Worm (Caenorhabditis elegans) whole organism, L4 larva: ENCODE data around the gene C36A4.4.

Source experiments
- F26F4.8 ChIP-seq: fragments of 200-800 bp; sonication (Bioruptor generic); conservative IDR thresholded peaks from 2 replicates; pipeline ENCODE4 v1.3.6; 2022; ENCODE audit warnings: missing genetic modification characterization, missing compliant biosample characterization
- R02D3.7 ChIP-seq: fragments of 150-350 bp; sonication (generic microtip); optimal IDR thresholded peaks from 3 replicates; lab custom pipeline; 2014; ENCODE audit warnings: missing biosample characterization, missing genetic modification characterization
- T26A8.4 ChIP-seq: fragments of 200-800 bp; sonication (Bioruptor generic); IDR thresholded peaks from 2 replicates; pipeline ENCODE4 v1.3.6; 2022; ENCODE audit warnings: missing genetic modification characterization, missing compliant biosample characterization
- Y48G9A.11 ChIP-seq: fragments of 200-800 bp; sonication (Bioruptor generic); IDR thresholded peaks from 2 replicates; pipeline ENCODE4 v1.3.6; 2022; ENCODE audit warnings: missing genetic modification reagents, missing genetic modification characterization, missing compliant biosample characterization
- Y5F2A.4 ChIP-seq: fragments of 200-800 bp; sonication (Bioruptor generic); optimal IDR thresholded peaks from 2 replicates; lab custom pipeline; 2018; ENCODE audit warnings: mild to moderate bottlenecking, missing genetic modification characterization, missing compliant biosample characterization
- ZK337.2 ChIP-seq: fragments of 200-800 bp; sonication (Bioruptor generic); IDR thresholded peaks from 2 replicates; pipeline ENCODE4 v1.3.6; 2022; ENCODE audit warnings: missing genetic modification reagents, missing genetic modification characterization, missing compliant biosample characterization
- aly-2 ChIP-seq: sonication (generic microtip); optimal IDR thresholded peaks from 2 replicates; lab custom pipeline; 2018; ENCODE audit warnings: missing biosample characterization, missing genetic modification characterization
- arid-1 ChIP-seq: fragments of 200-800 bp; sonication (Bioruptor generic); conservative IDR thresholded peaks from 2 replicates; pipeline ENCODE4 v1.3.6; 2022; ENCODE audit warnings: missing genetic modification reagents, missing genetic modification characterization, missing compliant biosample characterization
- ceh-28 ChIP-seq: fragments of 150-350 bp; optimal IDR thresholded peaks from 2 replicates; lab custom pipeline; 2014; ENCODE audit warnings: missing biosample characterization, missing genetic modification reagents, missing genetic modification characterization
- ceh-82 ChIP-seq: sonication (generic microtip); optimal IDR thresholded peaks from 2 replicates; lab custom pipeline; 2017; ENCODE audit warnings: missing biosample characterization, missing genetic modification characterization
- ces-1 ChIP-seq: fragments of 150-350 bp; sonication (generic microtip); optimal IDR thresholded peaks from 4 replicates; lab custom pipeline; 2014; ENCODE audit warnings: missing biosample characterization, missing genetic modification reagents, missing genetic modification characterization
- ctbp-1 ChIP-seq: fragments of 200-800 bp; sonication (Bioruptor generic); IDR thresholded peaks from 2 replicates; pipeline ENCODE4 v1.3.6; 2022; ENCODE audit warnings: missing genetic modification reagents, missing genetic modification characterization, missing compliant biosample characterization
- daf-12 ChIP-seq: fragments of 150-350 bp; optimal IDR thresholded peaks from 2 replicates; lab custom pipeline; 2014; ENCODE audit warnings: missing biosample characterization, missing genetic modification reagents, missing genetic modification characterization
- daf-16 ChIP-seq, 3 experiments: sonication (generic microtip); optimal IDR thresholded peaks; 2 replicates each; lab custom pipeline; 2016 to 2017; ENCODE audit warnings: missing genetic modification characterization in 3 of 3, missing genetic modification reagents in 3 of 3, mild to moderate bottlenecking in 2 of 3, missing compliant biosample characterization in 2 of 3, missing biosample characterization in 1 of 3, moderate library complexity in 1 of 3
- daf-19 ChIP-seq: fragments of 200-800 bp; sonication (Bioruptor generic); conservative IDR thresholded peaks from 2 replicates; pipeline ENCODE4 v1.3.6; 2022; ENCODE audit warnings: missing genetic modification characterization, missing compliant biosample characterization
- daf-8 ChIP-seq: fragments of 200-800 bp; sonication (Bioruptor generic); IDR thresholded peaks from 2 replicates; pipeline ENCODE4 v1.3.6; 2022; ENCODE audit warnings: missing genetic modification characterization, missing compliant biosample characterization
- dmd-8 ChIP-seq: fragments of 200-800 bp; sonication (Bioruptor generic); IDR thresholded peaks from 2 replicates; pipeline ENCODE4 v1.3.6; 2022; ENCODE audit warnings: missing genetic modification characterization, missing compliant biosample characterization
- dmd-9 ChIP-seq: fragments of 200-800 bp; sonication (Bioruptor generic); IDR thresholded peaks from 2 replicates; pipeline ENCODE4 v1.3.6; 2022; ENCODE audit warnings: missing genetic modification reagents, missing genetic modification characterization, missing compliant biosample characterization
- duxl-1 ChIP-seq: sonication (generic microtip); optimal IDR thresholded peaks from 2 replicates; lab custom pipeline; 2016; ENCODE audit warnings: mild to moderate bottlenecking, missing genetic modification characterization, moderate library complexity, missing compliant biosample characterization; ENCODE audit not compliant: poor library complexity
- dve-1 ChIP-seq: sonication (generic microtip); optimal IDR thresholded peaks from 2 replicates; lab custom pipeline; 2017; ENCODE audit warnings: antibody characterized with exemption, mild to moderate bottlenecking, missing genetic modification characterization, missing compliant biosample characterization; ENCODE audit not compliant: insufficient read depth
- gei-8 ChIP-seq: fragments of 200-800 bp; sonication (Bioruptor generic); optimal IDR thresholded peaks from 2 replicates; lab custom pipeline; 2018; ENCODE audit warnings: mild to moderate bottlenecking, missing genetic modification characterization, missing compliant biosample characterization
- hlh-30 ChIP-seq: sonication (generic microtip); optimal IDR thresholded peaks from 2 replicates; lab custom pipeline; 2017; ENCODE audit warnings: antibody characterized with exemption, mild to moderate bottlenecking, missing genetic modification characterization, missing compliant biosample characterization; ENCODE audit not compliant: insufficient read depth
- lin-13 ChIP-seq: fragments of 150-350 bp; optimal IDR thresholded peaks from 2 replicates; lab custom pipeline; 2014; ENCODE audit warnings: missing biosample characterization, missing genetic modification reagents, missing genetic modification characterization
- lin-29 ChIP-seq: fragments of 200-800 bp; sonication (Bioruptor generic); IDR thresholded peaks from 2 replicates; pipeline ENCODE4 v1.3.6; 2022; ENCODE audit warnings: missing genetic modification reagents, missing genetic modification characterization, missing compliant biosample characterization
- lir-3 ChIP-seq: sonication (generic microtip); optimal IDR thresholded peaks from 2 replicates; lab custom pipeline; 2016; ENCODE audit warnings: mild to moderate bottlenecking, missing genetic modification characterization, missing compliant biosample characterization
- lsy-2 ChIP-seq, 2 experiments: fragments of 150-350 bp in 1 of 2; sonication (generic microtip) in 1 of 2; optimal IDR thresholded peaks; 2 replicates each; lab custom pipeline; 2014 to 2017; ENCODE audit warnings: missing biosample characterization in 2 of 2, missing genetic modification characterization in 2 of 2
- madf-5 ChIP-seq, 2 experiments: fragments of 200-800 bp; sonication (Bioruptor generic); IDR thresholded peaks; 2 replicates each; pipeline ENCODE4 v1.3.6; 2022; ENCODE audit warnings: missing compliant biosample characterization in 2 of 2, missing genetic modification characterization in 2 of 2
- madf-9 ChIP-seq: fragments of 200-800 bp; sonication (Bioruptor generic); conservative IDR thresholded peaks from 2 replicates; pipeline ENCODE4 v1.3.6; 2022; ENCODE audit warnings: missing genetic modification reagents, missing genetic modification characterization, missing compliant biosample characterization
- mdl-1 ChIP-seq, 2 experiments: fragments of 150-350 bp in 1 of 2; sonication (generic microtip) in 1 of 2; optimal IDR thresholded peaks; 2 replicates each; lab custom pipeline; 2014 to 2017; ENCODE audit warnings: missing biosample characterization in 2 of 2, missing genetic modification characterization in 2 of 2
- mep-1 ChIP-seq: fragments of 150-350 bp; sonication (generic microtip); optimal IDR thresholded peaks from 3 replicates; lab custom pipeline; 2014; ENCODE audit warnings: missing biosample characterization, missing genetic modification characterization
- mxl-3 ChIP-seq: fragments of 200-800 bp; sonication (Bioruptor generic); optimal IDR thresholded peaks from 2 replicates; lab custom pipeline; 2018; ENCODE audit warnings: mild to moderate bottlenecking, missing genetic modification characterization, missing compliant biosample characterization
- nhr-10 ChIP-seq: fragments of 150-350 bp; optimal IDR thresholded peaks from 2 replicates; lab custom pipeline; 2014; ENCODE audit warnings: missing biosample characterization, missing genetic modification characterization
- nhr-111 ChIP-seq: fragments of 200-800 bp; sonication (Bioruptor generic); optimal IDR thresholded peaks from 2 replicates; lab custom pipeline; 2018; ENCODE audit warnings: mild to moderate bottlenecking, missing genetic modification characterization, missing compliant biosample characterization
- nhr-41 ChIP-seq: fragments of 200-800 bp; sonication (Bioruptor generic); IDR thresholded peaks from 2 replicates; pipeline ENCODE4 v1.3.6; 2022; ENCODE audit warnings: missing genetic modification reagents, missing genetic modification characterization, missing compliant biosample characterization
- nhr-42 ChIP-seq: fragments of 200-800 bp; sonication (Bioruptor generic); IDR thresholded peaks from 2 replicates; pipeline ENCODE4 v1.3.6; 2022; ENCODE audit warnings: missing genetic modification characterization, missing compliant biosample characterization
- nhr-76 ChIP-seq: fragments of 150-350 bp; optimal IDR thresholded peaks from 2 replicates; lab custom pipeline; 2014; ENCODE audit warnings: missing biosample characterization, missing genetic modification characterization
- pha-4 ChIP-seq, 2 experiments: fragments of 150-350 bp in 1 of 2; fragments of 200-800 bp in 1 of 2; sonication (Bioruptor generic) in 1 of 2; IDR thresholded peaks in 1 of 2; optimal IDR thresholded peaks in 1 of 2; 2 replicates each; pipeline versions ENCODE4 v1.3.6 to Lab custom; 2014 to 2022; ENCODE audit warnings: missing genetic modification characterization in 2 of 2, missing genetic modification reagents in 2 of 2, missing biosample characterization in 1 of 2, missing compliant biosample characterization in 1 of 2
- set-16 ChIP-seq: fragments of 200-800 bp; sonication (Bioruptor generic); IDR thresholded peaks from 2 replicates; pipeline ENCODE4 v1.3.6; 2022; ENCODE audit warnings: missing genetic modification reagents, missing genetic modification characterization, missing compliant biosample characterization
- skn-1 ChIP-seq: fragments of 150-350 bp; optimal IDR thresholded peaks from 2 replicates; lab custom pipeline; 2014; ENCODE audit warnings: missing biosample characterization, missing genetic modification characterization
- snpc-4 ChIP-seq: fragments of 150-350 bp; optimal IDR thresholded peaks from 2 replicates; lab custom pipeline; 2014; ENCODE audit warnings: missing biosample characterization, missing genetic modification characterization
- spr-1 ChIP-seq: sonication (generic microtip); optimal IDR thresholded peaks from 2 replicates; lab custom pipeline; 2016; ENCODE audit warnings: mild to moderate bottlenecking, missing genetic modification characterization, missing compliant biosample characterization
- tra-1 ChIP-seq: fragments of 200-800 bp; sonication (Bioruptor generic); IDR thresholded peaks from 2 replicates; pipeline ENCODE4 v1.3.6; 2022; ENCODE audit warnings: missing genetic modification reagents, missing genetic modification characterization, missing compliant biosample characterization
- unc-39 ChIP-seq: sonication (generic microtip); optimal IDR thresholded peaks from 2 replicates; lab custom pipeline; 2017; ENCODE audit warnings: missing biosample characterization, missing genetic modification characterization
- vab-7 ChIP-seq: fragments of 200-800 bp; sonication (Bioruptor generic); IDR thresholded peaks from 2 replicates; pipeline ENCODE4 v1.3.6; 2022; ENCODE audit warnings: missing genetic modification reagents, missing genetic modification characterization, missing compliant biosample characterization
- zfp-2 ChIP-seq: sonication (generic microtip); optimal IDR thresholded peaks from 2 replicates; lab custom pipeline; 2016; ENCODE audit warnings: mild to moderate bottlenecking, missing genetic modification characterization, missing compliant biosample characterization
- zfp-3 ChIP-seq: fragments of 200-800 bp; sonication (Bioruptor generic); conservative IDR thresholded peaks from 2 replicates; pipeline ENCODE4 v1.3.6; 2022; ENCODE audit warnings: missing genetic modification reagents, missing genetic modification characterization, missing compliant biosample characterization
- zip-2 ChIP-seq: fragments of 150-350 bp; optimal IDR thresholded peaks from 2 replicates; lab custom pipeline; 2014; ENCODE audit warnings: missing biosample characterization, missing genetic modification characterization
- ztf-11 ChIP-seq: fragments of 150-350 bp; optimal IDR thresholded peaks from 2 replicates; lab custom pipeline; 2014; ENCODE audit warnings: missing biosample characterization, missing genetic modification characterization
- ztf-7 ChIP-seq: fragments of 150-350 bp; optimal IDR thresholded peaks from 2 replicates; lab custom pipeline; 2014; ENCODE audit warnings: missing biosample characterization, missing genetic modification characterization

C36A4.4 gene

DNA sequence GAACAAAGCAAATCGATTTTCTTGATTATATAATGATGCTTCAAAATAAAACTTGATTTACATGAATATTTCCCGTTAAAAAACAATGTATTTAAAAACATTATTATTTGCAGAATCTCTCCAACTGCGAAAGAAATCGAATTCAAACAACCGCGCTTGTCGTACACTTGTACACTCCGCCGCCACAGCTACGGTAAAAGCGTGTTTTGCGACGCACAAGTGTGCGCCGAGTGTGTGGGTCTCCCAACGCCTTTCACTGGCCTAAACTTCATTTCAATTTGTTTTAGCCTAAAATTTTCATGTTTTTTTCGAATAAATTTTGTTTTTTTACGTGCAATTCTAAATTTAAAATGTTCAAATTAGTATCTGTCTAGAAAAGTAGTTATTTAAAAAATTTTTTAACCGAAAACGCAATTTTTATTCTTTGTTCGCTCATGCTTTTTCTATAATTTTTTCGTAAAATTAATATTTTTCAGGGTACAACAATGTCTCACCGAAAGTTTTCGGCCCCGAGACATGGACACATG is 24.0 kb upstream of the C36A4.4 start, which contains the start of gene rpl-3 (continued):
- TF ChIP-seq nhr-76 (peak; percentile 92), daf-16 (GFP tag; optimal IDR thresholded peaks at IDR 0.05; lab: Kevin White, UChicago) (peak; percentile 98 to 99), daf-16 (tag; optimal IDR thresholded peaks at IDR 0.05; lab: Kevin White, UChicago) (peak; percentile 98), F26F4.8 (GFP tag; lab: Robert Waterston, UW) (peak; percentile 83), Y5F2A.4 (GFP tag; lab: Kevin White, UChicago) (peak; percentile 98), set-16 (GFP tag; lab: Robert Waterston, UW) (peak; percentile 88), lin-29 (peak; percentile 100), mdl-1 (tag; optimal IDR thresholded peaks at IDR 0.05; lab: Kevin White, UChicago) (peak; percentile 82 to 98), dve-1 (peak; percentile 100), gei-8 (GFP tag; lab: Kevin White, UChicago) (peak; percentile 100), dmd-9 (GFP tag; lab: Robert Waterston, UW) (peak; percentile 99), duxl-1 (tag; lab: Kevin White, UChicago) (peak; percentile 98), hlh-30 (tag; lab: Kevin White, UChicago) (peak; percentile 99), zip-2 (tag; lab: Kevin White, UChicago) (peak; percentile 97), aly-2 (tag; lab: Kevin White, UChicago) (peak; percentile 99), ztf-7 (peak; percentile 97), lir-3 (tag; lab: Kevin White, UChicago) (peak; percentile 93), ceh-82 (peak; percentile 94), Y48G9A.11 (GFP tag; lab: Robert Waterston, UW) (peak; percentile 98), R02D3.7 (tag; lab: Kevin White, UChicago) (peak; percentile 68), mep-1 (tag; lab: Kevin White, UChicago) (peak; percentile 100), ctbp-1 (peak; percentile 100), ces-1 (GFP tag; lab: Kevin White, UChicago) (peak; percentile 98), nhr-10 (peak; percentile 100), zfp-2 (tag; lab: Kevin White, UChicago) (peak; percentile 95), skn-1 (peak; percentile 100), ZK337.2 (GFP tag; lab: Robert Waterston, UW) (peak; percentile 96), lsy-2 (tag; optimal IDR thresholded peaks at IDR 0.05; lab: Kevin White, UChicago) (peak; percentile 100), lin-13 (GFP tag; lab: Kevin White, UChicago) (peak; percentile 100), dmd-8 (GFP tag; lab: Robert Waterston, UW) (peak; percentile 98), unc-39 (tag; lab: Kevin White, UChicago) (peak; percentile 60), ceh-28 (tag; lab: Kevin White, UChicago) (peak; percentile 92), daf-12 (tag; lab: Kevin White, UChicago) (no peak), pha-4 (GFP tag; IDR thresholded peaks at IDR 0.05; lab: Robert Waterston, UW) (peak; percentile 99), pha-4 (tag; optimal IDR thresholded peaks at IDR 0.05; lab: Kevin White, UChicago) (peak; percentile 87), madf-5 (GFP tag; IDR thresholded peaks at IDR 0.05; lab: Robert Waterston, UW) (peak; percentile 100), daf-19 (GFP tag; lab: Robert Waterston, UW) (peak; percentile 100), ztf-11 (tag; lab: Kevin White, UChicago) (peak; percentile 93), nhr-111 (peak; percentile 100), nhr-42 (GFP tag; lab: Robert Waterston, UW) (peak; percentile 100), snpc-4 (tag; lab: Kevin White, UChicago) (peak; percentile 70), zfp-3 (GFP tag; lab: Robert Waterston, UW) (peak; percentile 100), daf-8 (GFP tag; lab: Robert Waterston, UW) (peak; percentile 94), T26A8.4 (GFP tag; lab: Robert Waterston, UW) (peak; percentile 100), tra-1 (peak; percentile 100), spr-1 (tag; lab: Kevin White, UChicago) (peak; percentile 99), arid-1 (GFP tag; lab: Robert Waterston, UW) (peak; percentile 99), vab-7 (peak; percentile 100), nhr-41 (GFP tag; lab: Robert Waterston, UW) (peak; percentile 100), mxl-3 (GFP tag; lab: Kevin White, UChicago) (peak; percentile 99), madf-9 (GFP tag; lab: Robert Waterston, UW) (peak; percentile 100)
